Fruit fly (Drosophila melanogaster): ENCODE data around the gene Kdm5.

DNA sequence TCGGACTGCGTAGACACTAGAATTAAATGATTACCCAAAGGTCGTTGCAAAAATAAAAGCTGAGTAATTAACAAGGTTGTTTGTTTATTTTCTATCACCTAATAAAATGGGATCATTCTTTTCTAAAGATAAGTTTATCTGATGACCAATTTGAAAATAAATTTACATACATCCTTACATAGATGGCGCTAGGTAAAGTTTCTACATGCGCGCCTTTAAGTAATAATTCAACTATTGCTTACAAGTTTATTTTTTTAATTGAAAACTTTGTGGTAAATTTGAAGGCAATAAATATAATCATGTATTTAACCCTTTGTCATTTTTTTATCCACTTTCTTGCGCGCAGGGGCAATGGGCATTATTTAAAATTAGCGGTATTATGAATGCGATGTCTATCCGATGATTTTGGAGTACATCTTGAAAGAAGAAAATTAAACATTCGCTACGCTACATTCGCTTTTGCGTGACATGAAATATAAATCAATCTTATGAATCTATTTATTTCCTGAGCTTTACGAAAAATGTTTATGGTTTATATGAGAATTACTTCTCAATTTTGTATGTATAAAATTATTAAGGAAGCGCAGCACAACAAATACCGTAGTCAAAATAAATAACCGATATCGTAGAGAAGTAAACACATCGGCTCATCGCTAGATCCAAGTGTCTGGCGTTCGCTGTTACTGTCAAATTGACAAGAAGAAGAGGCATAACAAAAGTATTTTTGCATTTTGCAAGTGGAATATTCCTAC is 50.4 kb downstream of the Kdm5 start, which contains the start of gene CG9044:
- TF ChIP-seq N (GFP tag; optimal IDR thresholded peaks at IDR 0.05) (no peak), Myc (optimal IDR thresholded peaks at IDR 0.05) (no peak), GATAd (GFP tag; optimal IDR thresholded peaks at IDR 0.05) (peak; percentile 35), pan (optimal IDR thresholded peaks at IDR 0.05) (no peak)
